Fruit fly (Drosophila melanogaster) whole organism, embryonic: ENCODE results near the gene CG18130.
A peak's percentile ranks its signal among the peaks of the same experiment; 100 is the strongest.

Experiments used
- Abd-B ChIP-seq: fragments of 200-800 bp; sonication (Bioruptor generic); optimal IDR thresholded peaks from 2 replicates; lab custom pipeline; 2018; ENCODE audit warnings: missing biosample characterization, mild to moderate bottlenecking, missing genetic modification characterization, moderate library complexity
- CG10959 ChIP-seq: fragments of 200-800 bp; sonication (Bioruptor generic); IDR thresholded peaks from 2 replicates; pipeline ENCODE4 v1.3.6; 2022; ENCODE audit warnings: missing biosample characterization, missing genetic modification characterization
- CG13894 ChIP-seq: fragments of 200-800 bp; sonication (Bioruptor generic); optimal IDR thresholded peaks from 3 replicates; lab custom pipeline; 2018; ENCODE audit warnings: missing biosample characterization, mild to moderate bottlenecking, missing genetic modification characterization, moderate library complexity
- CG14710 ChIP-seq: fragments of 200-800 bp; sonication (Bioruptor generic); optimal IDR thresholded peaks from 3 replicates; lab custom pipeline; 2019; ENCODE audit warnings: missing biosample characterization, mild to moderate bottlenecking, missing genetic modification characterization, moderate library complexity
- CG15479 ChIP-seq: fragments of 200-800 bp; sonication (Bioruptor generic); optimal IDR thresholded peaks from 3 replicates; lab custom pipeline; 2019; ENCODE audit warnings: missing biosample characterization, mild to moderate bottlenecking, missing genetic modification characterization, moderate library complexity
- CG15696 ChIP-seq: fragments of 200-800 bp; sonication (Bioruptor generic); optimal IDR thresholded peaks from 2 replicates; lab custom pipeline; 2019; ENCODE audit warnings: missing biosample characterization, mild to moderate bottlenecking, missing genetic modification characterization, moderate library complexity
- CG16863 ChIP-seq: fragments of 200-800 bp; sonication (Bioruptor generic); optimal IDR thresholded peaks from 3 replicates; lab custom pipeline; 2016; ENCODE audit warnings: missing biosample characterization, missing genetic modification characterization
- CG17186 ChIP-seq: fragments of 200-800 bp; sonication (Bioruptor generic); optimal IDR thresholded peaks from 3 replicates; lab custom pipeline; 2017; ENCODE audit warnings: missing biosample characterization, missing genetic modification reagents, missing genetic modification characterization
- CG1832 ChIP-seq: fragments of 200-800 bp; sonication (Bioruptor generic); optimal IDR thresholded peaks from 2 replicates; lab custom pipeline; 2017; ENCODE audit warnings: missing biosample characterization, mild to moderate bottlenecking, missing genetic modification characterization, inconsistent platforms
- CG18599 ChIP-seq: fragments of 200-800 bp; sonication (Bioruptor generic); optimal IDR thresholded peaks from 3 replicates; lab custom pipeline; 2017; ENCODE audit warnings: missing biosample characterization, missing genetic modification characterization, mild to moderate bottlenecking, moderate library complexity, missing genetic modification reagents
- CG2712 ChIP-seq: fragments of 200-800 bp; optimal IDR thresholded peaks from 3 replicates; lab custom pipeline; 2019; ENCODE audit warnings: missing biosample characterization, mild to moderate bottlenecking, missing genetic modification characterization, moderate library complexity
- CG2875 ChIP-seq: fragments of 200-800 bp; sonication (Bioruptor generic); optimal IDR thresholded peaks from 2 replicates; lab custom pipeline; 2017; ENCODE audit warnings: missing biosample characterization, mild to moderate bottlenecking, missing genetic modification characterization, missing genetic modification reagents
- CG31365 ChIP-seq: fragments of 200-800 bp; sonication (Bioruptor generic); optimal IDR thresholded peaks from 2 replicates; lab custom pipeline; 2018; ENCODE audit warnings: missing biosample characterization, mild to moderate bottlenecking, missing genetic modification characterization
- CG32767 ChIP-seq: fragments of 200-800 bp; sonication (Bioruptor generic); IDR thresholded peaks from 2 replicates; pipeline ENCODE4 v1.3.6; 2022; ENCODE audit warnings: missing biosample characterization, missing genetic modification characterization
- CG4360 ChIP-seq: fragments of 200-800 bp; sonication (Bioruptor generic); IDR thresholded peaks from 2 replicates; pipeline ENCODE4 v1.3.6; 2022; ENCODE audit warnings: missing biosample characterization, missing genetic modification characterization
- CG4404 ChIP-seq: fragments of 200-800 bp; sonication (Bioruptor generic); IDR thresholded peaks from 2 replicates; pipeline ENCODE4 v1.3.6; 2022; ENCODE audit warnings: missing biosample characterization, missing genetic modification characterization
- CG7963 ChIP-seq: fragments of 200-800 bp; sonication (Bioruptor generic); IDR thresholded peaks from 3 replicates; pipeline ENCODE4 v1.3.6; 2022; ENCODE audit warnings: missing biosample characterization, missing genetic modification characterization; ENCODE audit not compliant: partially characterized antibody
- CG8290 ChIP-seq, 3 experiments: fragments of 200-800 bp; sonication (Bioruptor generic); optimal IDR thresholded peaks; 2 replicates each; lab custom pipeline; 2016 to 2019; ENCODE audit warnings: missing biosample characterization in 3 of 3, missing genetic modification characterization in 3 of 3, mild to moderate bottlenecking in 2 of 3, moderate library complexity in 1 of 3
- CG8359 ChIP-seq: fragments of 200-800 bp; sonication (Bioruptor generic); optimal IDR thresholded peaks from 2 replicates; lab custom pipeline; 2017; ENCODE audit warnings: missing biosample characterization, mild to moderate bottlenecking, missing genetic modification characterization, borderline replicate concordance
- CG8924 ChIP-seq: fragments of 200-800 bp; optimal IDR thresholded peaks from 3 replicates; lab custom pipeline; 2019; ENCODE audit warnings: missing biosample characterization, mild to moderate bottlenecking, missing genetic modification characterization, moderate library complexity
- CG9932 ChIP-seq: fragments of 200-800 bp; sonication (Bioruptor generic); IDR thresholded peaks from 2 replicates; pipeline ENCODE4 v1.3.6; 2022; ENCODE audit warnings: missing biosample characterization, missing genetic modification characterization
- CTCF ChIP-seq: fragments of 200-800 bp; sonication (Bioruptor generic); optimal IDR thresholded peaks from 2 replicates; lab custom pipeline; 2017; ENCODE audit warnings: missing biosample characterization, mild to moderate bottlenecking, missing genetic modification characterization, moderate library complexity
- CoRest ChIP-seq: fragments of 200-800 bp; sonication (Bioruptor generic); optimal IDR thresholded peaks from 3 replicates; lab custom pipeline; 2018; ENCODE audit warnings: missing biosample characterization, mild to moderate bottlenecking, missing genetic modification characterization, moderate library complexity
- Dad ChIP-seq: fragments of 200-800 bp; sonication (Bioruptor generic); optimal IDR thresholded peaks from 3 replicates; lab custom pipeline; 2016; ENCODE audit warnings: missing biosample characterization, missing genetic modification characterization
- HHEX ChIP-seq: fragments of 200-800 bp; sonication (Bioruptor generic); optimal IDR thresholded peaks from 3 replicates; lab custom pipeline; 2017; ENCODE audit warnings: missing biosample characterization, mild to moderate bottlenecking, missing genetic modification characterization, missing genetic modification reagents
- Nf-YC ChIP-seq: fragments of 200-800 bp; optimal IDR thresholded peaks from 3 replicates; lab custom pipeline; 2019; ENCODE audit warnings: missing biosample characterization, mild to moderate bottlenecking, missing genetic modification characterization, moderate library complexity
- Rfx ChIP-seq: fragments of 200-800 bp; sonication (Bioruptor generic); IDR thresholded peaks from 2 replicates; pipeline ENCODE4 v1.3.6; 2022; ENCODE audit warnings: missing biosample characterization, missing genetic modification characterization
- Side ChIP-seq: fragments of 200-800 bp; sonication (Bioruptor generic); optimal IDR thresholded peaks from 2 replicates; lab custom pipeline; 2016; ENCODE audit warnings: missing biosample characterization, missing genetic modification characterization
- Six4 ChIP-seq: fragments of 200-800 bp; sonication (Bioruptor generic); optimal IDR thresholded peaks from 2 replicates; lab custom pipeline; 2016; ENCODE audit warnings: missing biosample characterization, missing genetic modification characterization
- TFAM ChIP-seq: fragments of 200-800 bp; sonication (Bioruptor generic); optimal IDR thresholded peaks from 2 replicates; lab custom pipeline; 2017; ENCODE audit warnings: missing biosample characterization, missing genetic modification characterization, inconsistent platforms
- Xrp1 ChIP-seq: fragments of 200-800 bp; sonication (Bioruptor generic); IDR thresholded peaks from 2 replicates; pipeline ENCODE4 v1.3.6; 2022; ENCODE audit warnings: missing biosample characterization, missing genetic modification characterization
- al ChIP-seq: fragments of 200-800 bp; sonication (Bioruptor generic); IDR thresholded peaks from 2 replicates; pipeline ENCODE4 v1.3.6; 2022; ENCODE audit warnings: missing biosample characterization, missing genetic modification characterization
- ap ChIP-seq: fragments of 200-800 bp; sonication (Bioruptor generic); IDR thresholded peaks from 2 replicates; pipeline ENCODE4 v1.3.6; 2022; ENCODE audit warnings: missing biosample characterization, missing genetic modification characterization
- btn ChIP-seq: fragments of 200-800 bp; sonication (Bioruptor generic); optimal IDR thresholded peaks from 2 replicates; lab custom pipeline; 2016; ENCODE audit warnings: missing biosample characterization, missing genetic modification characterization
- chn ChIP-seq: fragments of 200-800 bp; sonication (Bioruptor generic); optimal IDR thresholded peaks from 2 replicates; lab custom pipeline; 2016; ENCODE audit warnings: missing biosample characterization, missing genetic modification characterization
- corto ChIP-seq: fragments of 200-800 bp; sonication (Bioruptor generic); optimal IDR thresholded peaks from 2 replicates; lab custom pipeline; 2016; ENCODE audit warnings: missing biosample characterization, mild to moderate bottlenecking, missing genetic modification characterization, moderate library complexity
- fu2 ChIP-seq: fragments of 200-800 bp; sonication (Bioruptor generic); optimal IDR thresholded peaks from 2 replicates; lab custom pipeline; 2016; ENCODE audit warnings: missing biosample characterization, missing genetic modification characterization
- peb ChIP-seq: fragments of 200-800 bp; sonication (Bioruptor generic); IDR thresholded peaks from 2 replicates; pipeline ENCODE4 v1.3.6; 2022; ENCODE audit warnings: missing biosample characterization, missing genetic modification characterization
- phol ChIP-seq: fragments of 200-800 bp; sonication (Bioruptor generic); optimal IDR thresholded peaks from 3 replicates; lab custom pipeline; 2018; ENCODE audit warnings: missing biosample characterization, mild to moderate bottlenecking, missing genetic modification characterization, moderate library complexity
- sr ChIP-seq: fragments of 200-800 bp; sonication (Bioruptor generic); IDR thresholded peaks from 3 replicates; pipeline ENCODE4 v1.3.6; 2022; ENCODE audit warnings: missing biosample characterization, missing genetic modification characterization
- tgo ChIP-seq: fragments of 200-800 bp; sonication (Bioruptor generic); IDR thresholded peaks from 3 replicates; pipeline ENCODE4 v1.3.6; 2022; ENCODE audit warnings: missing biosample characterization, missing genetic modification characterization
- tll ChIP-seq, 2 experiments: fragments of 200-800 bp in 1 of 2; fragments of >200 bp in 1 of 2; sonication (Bioruptor generic) in 1 of 2; optimal IDR thresholded peaks; 2 replicates each; lab custom pipeline; 2017 to 2019; ENCODE audit warnings: missing biosample characterization in 2 of 2, missing genetic modification characterization in 2 of 2, mild to moderate bottlenecking in 1 of 2, moderate library complexity in 1 of 2
- ttk ChIP-seq: fragments of 200-800 bp; sonication (Bioruptor generic); IDR thresholded peaks from 2 replicates; pipeline ENCODE4 v2.1.2; 2022; ENCODE audit warnings: missing biosample characterization, missing genetic modification characterization
- unc-4 ChIP-seq: fragments of 200-800 bp; sonication (Bioruptor generic); IDR thresholded peaks from 2 replicates; pipeline ENCODE4 v1.3.6; 2022; ENCODE audit warnings: missing biosample characterization, missing genetic modification characterization; ENCODE audit not compliant: partially characterized antibody
- wek ChIP-seq: fragments of 200-800 bp; sonication (Bioruptor generic); optimal IDR thresholded peaks from 3 replicates; lab custom pipeline; 2018; ENCODE audit warnings: missing biosample characterization, mild to moderate bottlenecking, missing genetic modification characterization, moderate library complexity
- wor ChIP-seq: fragments of 200-800 bp; sonication (Bioruptor generic); IDR thresholded peaks from 2 replicates; pipeline ENCODE4 v1.3.6; 2022; ENCODE audit warnings: missing biosample characterization, missing genetic modification characterization
- zen ChIP-seq: fragments of 200-800 bp; sonication (Bioruptor generic); optimal IDR thresholded peaks from 3 replicates; lab custom pipeline; 2018; ENCODE audit warnings: missing biosample characterization, mild to moderate bottlenecking, missing genetic modification characterization, moderate library complexity
- zfh2 ChIP-seq: fragments of 200-800 bp; sonication (Bioruptor generic); optimal IDR thresholded peaks from 2 replicates; lab custom pipeline; 2016; ENCODE audit warnings: missing biosample characterization, missing genetic modification characterization

CG18130 gene

dm6 chrX:12012149-12013097 lies 19.9 kb upstream of the CG18130 start, which contains the start of the genes CG1492 and regucalcin (continued):
- TF ChIP-seq Abd-B (GFP tag; lab: Kevin White, UChicago) = peak; percentile 12
- TF ChIP-seq chn (GFP tag; lab: Kevin White, UChicago) = no peak
- TF ChIP-seq CG14710 = peak; percentile 47
- peak; percentile 38 for TF ChIP-seq CG8924 (tag; lab: Kevin White, UChicago)
- TF ChIP-seq corto (GFP tag; lab: Kevin White, UChicago) = no peak
- TF ChIP-seq TFAM (GFP tag; lab: Kevin White, UChicago) = no peak
- TF ChIP-seq HHEX (GFP tag; lab: Kevin White, UChicago) = no peak
- no peak for TF ChIP-seq CG9932 (GFP tag; lab: Robert Waterston, UW)
- no peak for TF ChIP-seq CG4404 (GFP tag; lab: Robert Waterston, UW)
- TF ChIP-seq CG31365 (tag; lab: Kevin White, UChicago) = no peak
- no peak for TF ChIP-seq peb
- TF ChIP-seq zen = no peak
- peak; percentile 46; the same call in 1 of the 2 replicates for TF ChIP-seq unc-4 (GFP tag; lab: Robert Waterston, UW)
- peak; percentile 100 for TF ChIP-seq CG8359
- TF ChIP-seq phol (tag; lab: Kevin White, UChicago) = peak; percentile 28
- no peak for TF ChIP-seq Side (GFP tag; lab: Kevin White, UChicago)
- peak; percentile 10 for TF ChIP-seq Nf-YC (tag; lab: Kevin White, UChicago)
- no peak for TF ChIP-seq tgo (GFP tag; lab: Robert Waterston, UW)
- TF ChIP-seq CG2875 (GFP tag; lab: Kevin White, UChicago) = no peak
- peak; percentile 83 for TF ChIP-seq CG4360 (GFP tag; lab: Robert Waterston, UW)
- TF ChIP-seq CG17186 (GFP tag; lab: Kevin White, UChicago) = peak; percentile 69
- TF ChIP-seq Dad (GFP tag; lab: Kevin White, UChicago) = peak; percentile 9
- no peak for TF ChIP-seq fu2 (GFP tag; lab: Kevin White, UChicago)
- TF ChIP-seq CG18599 = no peak
- TF ChIP-seq CG2712 (tag; lab: Kevin White, UChicago) = peak; percentile 12
- TF ChIP-seq Six4 (GFP tag; lab: Kevin White, UChicago) = no peak
- no peak for TF ChIP-seq CG10959
- TF ChIP-seq zfh2 (GFP tag; lab: Kevin White, UChicago) = no peak
- TF ChIP-seq sr (GFP tag; lab: Robert Waterston, UW) = no peak
- TF ChIP-seq CG13894 (tag; lab: Kevin White, UChicago) = no peak
- no peak for TF ChIP-seq Xrp1
- 0 out of 3 replicates have a peak, but pooled peaks have one; percentile 15 for TF ChIP-seq CG7963
- TF ChIP-seq ttk (GFP tag; lab: Robert Waterston, UW) = no peak
- TF ChIP-seq Rfx (GFP tag; lab: Robert Waterston, UW) = peak; percentile 22; the same call in 1 of the 2 replicates
- no peak for TF ChIP-seq CG1832 (GFP tag; lab: Kevin White, UChicago)
- no peak for TF ChIP-seq wek (GFP tag; lab: Kevin White, UChicago)
- no peak for TF ChIP-seq CG16863
- no peak for TF ChIP-seq CG15696 (tag; lab: Kevin White, UChicago)
- no peak for TF ChIP-seq CoRest (tag; lab: Kevin White, UChicago)
- TF ChIP-seq tll (GFP tag; optimal IDR thresholded peaks at IDR 0.05; lab: Kevin White, UChicago) = peak in 1 of 2 experiments; percentile 37
- peak; percentile 4 for TF ChIP-seq CTCF (GFP tag; lab: Kevin White, UChicago)
- TF ChIP-seq CG8290 (GFP tag; optimal IDR thresholded peaks at IDR 0.05; lab: Kevin White, UChicago) = peak; percentile 32
- peak in 1 of 2 experiments; percentile 14 for TF ChIP-seq CG8290 (tag; optimal IDR thresholded peaks at IDR 0.05; lab: Kevin White, UChicago)
- no peak for TF ChIP-seq wor (GFP tag; lab: Robert Waterston, UW)
- TF ChIP-seq ap (GFP tag; lab: Robert Waterston, UW) = no peak
- no peak for TF ChIP-seq CG32767 (GFP tag; lab: Robert Waterston, UW)
- peak; percentile 50 for TF ChIP-seq CG15479 (GFP tag; lab: Kevin White, UChicago)
- no peak for TF ChIP-seq btn (GFP tag; lab: Kevin White, UChicago)
- TF ChIP-seq al (GFP tag; lab: Robert Waterston, UW) = no peak
